Fruit fly (Drosophila melanogaster): Measurements from ENCODE around the gene Aven.

Aven gene

DNA sequence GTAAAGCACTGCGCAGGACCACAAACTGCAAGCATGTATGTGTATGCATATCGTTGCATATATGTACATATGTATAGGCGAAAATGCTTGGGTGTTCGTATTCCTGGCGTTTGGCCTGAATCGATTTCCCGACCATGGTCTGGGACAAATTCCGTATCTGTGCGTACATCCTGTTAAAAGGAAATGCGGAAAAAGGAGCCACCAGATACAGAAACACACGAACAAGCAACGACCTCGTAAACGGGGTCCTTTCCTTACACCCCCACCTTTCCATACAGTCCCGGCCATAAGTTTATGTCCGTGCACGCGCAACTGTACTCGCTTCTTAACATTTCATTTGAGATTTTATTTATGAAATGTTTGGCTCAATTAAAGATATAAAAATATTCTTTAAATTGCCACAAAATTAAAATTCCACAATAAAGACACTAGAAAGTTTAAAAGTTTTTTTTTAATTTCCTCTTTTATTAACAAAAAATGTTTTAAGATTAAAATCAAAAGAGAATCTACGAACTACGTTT is 45.5 kb downstream of the Aven start (continued):
- no peak for TF ChIP-seq CG11093 (GFP tag; IDR thresholded peaks at IDR 0.05)
- peak; percentile 1 for TF ChIP-seq cg (GFP tag; optimal IDR thresholded peaks at IDR 0.05)
- TF ChIP-seq Bgb (GFP tag; IDR thresholded peaks at IDR 0.05; ENCODE audit: partially characterized antibody), result no peak
- TF ChIP-seq CG12155 (GFP tag; optimal IDR thresholded peaks at IDR 0.05), result no peak
- no peak for TF ChIP-seq danr (GFP tag; IDR thresholded peaks at IDR 0.05)
- TF ChIP-seq Opbp (GFP tag; IDR thresholded peaks at IDR 0.05; ENCODE audit: partially characterized antibody), result no peak
- no peak for TF ChIP-seq Abd-B (GFP tag; optimal IDR thresholded peaks at IDR 0.05)
- TF ChIP-seq Side (GFP tag; optimal IDR thresholded peaks at IDR 0.05), result no peak
- no peak for TF ChIP-seq CG11398 (GFP tag; optimal IDR thresholded peaks at IDR 0.05)
- TF ChIP-seq yki (optimal IDR thresholded peaks at IDR 0.05), result no peak
- no peak for TF ChIP-seq pros (GFP tag; optimal IDR thresholded peaks at IDR 0.05)
- no peak for TF ChIP-seq CG7839 (tag; optimal IDR thresholded peaks at IDR 0.05)
- TF ChIP-seq toy (GFP tag; IDR thresholded peaks at IDR 0.05), result no peak
- TF ChIP-seq CG5953 (GFP tag; IDR thresholded peaks at IDR 0.05), result no peak
- TF ChIP-seq hkb (optimal IDR thresholded peaks at IDR 0.05), result no peak
- TF ChIP-seq hkb (GFP tag; IDR thresholded peaks at IDR 0.05), result no peak
- no peak for TF ChIP-seq Stat92E (GFP tag; optimal IDR thresholded peaks at IDR 0.05)
- no peak for TF ChIP-seq Hr78 (GFP tag; optimal IDR thresholded peaks at IDR 0.05)
- peak; percentile 2 for TF ChIP-seq CG2712 (tag; optimal IDR thresholded peaks at IDR 0.05)
- TF ChIP-seq dpn (GFP tag; optimal IDR thresholded peaks at IDR 0.05), result no peak
- TF ChIP-seq CG2678 (tag; optimal IDR thresholded peaks at IDR 0.05), result peak; percentile 27
- no peak for TF ChIP-seq NfI (GFP tag; optimal IDR thresholded peaks at IDR 0.05)
- no peak for TF ChIP-seq bbx (GFP tag; IDR thresholded peaks at IDR 0.05; ENCODE audit: partially characterized antibody)
- TF ChIP-seq ap (GFP tag; IDR thresholded peaks at IDR 0.05), result no peak
- no peak for TF ChIP-seq zen2 (GFP tag; IDR thresholded peaks at IDR 0.05; ENCODE audit: partially characterized antibody)
- peak; percentile 25 for TF ChIP-seq CG3281 (GFP tag; optimal IDR thresholded peaks at IDR 0.05)
- TF ChIP-seq ranshi (GFP tag; IDR thresholded peaks at IDR 0.05), result no peak
- no peak for TF ChIP-seq CG13287 (GFP tag; IDR thresholded peaks at IDR 0.05; ENCODE audit: partially characterized antibody)
- TF ChIP-seq rib (GFP tag; IDR thresholded peaks at IDR 0.05), result no peak
- TF ChIP-seq CG2202 (tag; optimal IDR thresholded peaks at IDR 0.05), result no peak
- TF ChIP-seq H2.0 (GFP tag; IDR thresholded peaks at IDR 0.05), result no peak
- TF ChIP-seq Fer3 (tag; optimal IDR thresholded peaks at IDR 0.05), result peak; percentile 7
- TF ChIP-seq crp (GFP tag; optimal IDR thresholded peaks at IDR 0.05), result no peak
- TF ChIP-seq CHES-1-like (GFP tag; optimal IDR thresholded peaks at IDR 0.05), result no peak
- TF ChIP-seq dysf (GFP tag; IDR thresholded peaks at IDR 0.05), result no peak
- no peak for TF ChIP-seq lov (optimal IDR thresholded peaks at IDR 0.05)
- no peak for TF ChIP-seq lov (GFP tag; IDR thresholded peaks at IDR 0.05)
- TF ChIP-seq aop (GFP tag; IDR thresholded peaks at IDR 0.05), result no peak
- TF ChIP-seq chn (GFP tag; optimal IDR thresholded peaks at IDR 0.05), result no peak
- no peak for TF ChIP-seq CG9932 (GFP tag; IDR thresholded peaks at IDR 0.05)
- TF ChIP-seq tup (GFP tag; optimal IDR thresholded peaks at IDR 0.05), result no peak
- no peak for TF ChIP-seq Dip3 (GFP tag; optimal IDR thresholded peaks at IDR 0.05)
- TF ChIP-seq CG18476 (GFP tag; optimal IDR thresholded peaks at IDR 0.05), result peak; percentile 3
- no peak for TF ChIP-seq CG30403 (GFP tag; optimal IDR thresholded peaks at IDR 0.05)
- TF ChIP-seq Nf-YC (tag; optimal IDR thresholded peaks at IDR 0.05), result no peak
- TF ChIP-seq CG8290 (GFP tag; optimal IDR thresholded peaks at IDR 0.05), result no peak
- no peak for TF ChIP-seq CG8290 (tag; optimal IDR thresholded peaks at IDR 0.05)
- no peak for TF ChIP-seq Usf (GFP tag; optimal IDR thresholded peaks at IDR 0.05)
- no peak for TF ChIP-seq sc (optimal IDR thresholded peaks at IDR 0.05)
- no peak for TF ChIP-seq sc (GFP tag; optimal IDR thresholded peaks at IDR 0.05)
- TF ChIP-seq CG11247 (GFP tag; IDR thresholded peaks at IDR 0.05), result no peak
- TF ChIP-seq ash1 (GFP tag; optimal IDR thresholded peaks at IDR 0.05), result no peak
